Fruit fly (Drosophila melanogaster) whole organism, embryonic: Measurements from ENCODE around the gene Usp30.
A peak's percentile ranks its signal among the peaks of the same experiment; 100 is the strongest.

Experiments used
- Atf-2 ChIP-seq: fragments of 200-800 bp; sonication (Bioruptor generic); optimal IDR thresholded peaks from 2 replicates; lab custom pipeline; 2016; ENCODE audit warnings: missing biosample characterization, missing genetic modification characterization
- BEAF-32 ChIP-seq: fragments of 200-800 bp; sonication (Bioruptor generic); optimal IDR thresholded peaks from 3 replicates; lab custom pipeline; 2017; ENCODE audit warnings: missing biosample characterization, missing genetic modification characterization, mild to moderate bottlenecking, moderate library complexity, missing genetic modification reagents
- CG11504 ChIP-seq: fragments of 200-800 bp; sonication (Bioruptor generic); optimal IDR thresholded peaks from 3 replicates; lab custom pipeline; 2019; ENCODE audit warnings: missing biosample characterization, mild to moderate bottlenecking, missing genetic modification characterization, moderate library complexity
- CG12299 ChIP-seq: fragments of 200-800 bp; sonication (Bioruptor generic); optimal IDR thresholded peaks from 2 replicates; lab custom pipeline; 2018; ENCODE audit warnings: missing biosample characterization, mild to moderate bottlenecking, missing genetic modification characterization
- CG12659 ChIP-seq: fragments of 200-800 bp; sonication (Bioruptor generic); optimal IDR thresholded peaks from 3 replicates; lab custom pipeline; 2017; ENCODE audit warnings: mild to moderate bottlenecking, missing biosample characterization, missing genetic modification reagents, missing genetic modification characterization
- CG14710 ChIP-seq: fragments of 200-800 bp; sonication (Bioruptor generic); optimal IDR thresholded peaks from 3 replicates; lab custom pipeline; 2019; ENCODE audit warnings: missing biosample characterization, mild to moderate bottlenecking, missing genetic modification characterization, moderate library complexity
- CG14860 ChIP-seq: fragments of 200-800 bp; sonication (Bioruptor generic); IDR thresholded peaks from 3 replicates; pipeline ENCODE4 v1.3.6; 2022; ENCODE audit warnings: missing biosample characterization, missing genetic modification characterization; ENCODE audit not compliant: partially characterized antibody
- CG1529 ChIP-seq: fragments of 200-800 bp; sonication (Bioruptor generic); optimal IDR thresholded peaks from 3 replicates; lab custom pipeline; 2018; ENCODE audit warnings: missing biosample characterization, missing genetic modification characterization
- CG17829 ChIP-seq: fragments of 200-800 bp; optimal IDR thresholded peaks from 2 replicates; lab custom pipeline; 2019; ENCODE audit warnings: missing biosample characterization, mild to moderate bottlenecking, missing genetic modification characterization, moderate library complexity
- CG2678 ChIP-seq: fragments of 200-800 bp; sonication (Bioruptor generic); optimal IDR thresholded peaks from 3 replicates; lab custom pipeline; 2019; ENCODE audit warnings: missing biosample characterization, mild to moderate bottlenecking, missing genetic modification characterization, moderate library complexity
- CG31224 ChIP-seq: fragments of 200-800 bp; sonication (Bioruptor generic); IDR thresholded peaks from 2 replicates; pipeline ENCODE4 v1.3.6; 2022; ENCODE audit warnings: missing biosample characterization, missing genetic modification characterization
- CG32772 ChIP-seq: fragments of 200-800 bp; sonication (Bioruptor generic); IDR thresholded peaks from 2 replicates; pipeline ENCODE4 v1.3.6; 2022; ENCODE audit warnings: missing biosample characterization, missing genetic modification characterization
- CG34224 ChIP-seq: fragments of 200-800 bp; sonication (Bioruptor generic); IDR thresholded peaks from 3 replicates; pipeline ENCODE4 v1.3.6; 2022; ENCODE audit warnings: missing biosample characterization, missing genetic modification characterization; ENCODE audit not compliant: partially characterized antibody
- CG43689 ChIP-seq: fragments of 200-800 bp; sonication (Bioruptor generic); IDR thresholded peaks from 2 replicates; pipeline ENCODE4 v1.3.6; 2022; ENCODE audit warnings: missing biosample characterization, missing genetic modification characterization
- CG4820 ChIP-seq: fragments of 200-800 bp; sonication (Bioruptor generic); optimal IDR thresholded peaks from 3 replicates; lab custom pipeline; 2016; ENCODE audit warnings: missing biosample characterization, missing genetic modification characterization
- CG7963 ChIP-seq: fragments of 200-800 bp; sonication (Bioruptor generic); IDR thresholded peaks from 3 replicates; pipeline ENCODE4 v1.3.6; 2022; ENCODE audit warnings: missing biosample characterization, missing genetic modification characterization; ENCODE audit not compliant: partially characterized antibody
- CG8359 ChIP-seq: fragments of 200-800 bp; sonication (Bioruptor generic); optimal IDR thresholded peaks from 2 replicates; lab custom pipeline; 2017; ENCODE audit warnings: missing biosample characterization, mild to moderate bottlenecking, missing genetic modification characterization, borderline replicate concordance
- CG9932 ChIP-seq: fragments of 200-800 bp; sonication (Bioruptor generic); IDR thresholded peaks from 2 replicates; pipeline ENCODE4 v1.3.6; 2022; ENCODE audit warnings: missing biosample characterization, missing genetic modification characterization
- D19B ChIP-seq: fragments of 200-800 bp; sonication (Bioruptor generic); optimal IDR thresholded peaks from 2 replicates; lab custom pipeline; 2017; ENCODE audit warnings: missing biosample characterization, mild to moderate bottlenecking, missing genetic modification characterization
- Doc3 ChIP-seq: fragments of 200-800 bp; sonication (Bioruptor generic); IDR thresholded peaks from 3 replicates; pipeline ENCODE4 v1.3.6; 2022; ENCODE audit warnings: missing biosample characterization, missing genetic modification characterization; ENCODE audit not compliant: partially characterized antibody
- Fer1 ChIP-seq: fragments of 200-800 bp; sonication (Bioruptor generic); optimal IDR thresholded peaks from 2 replicates; lab custom pipeline; 2017; ENCODE audit warnings: missing biosample characterization, mild to moderate bottlenecking, missing genetic modification characterization
- Gug ChIP-seq: fragments of 200-800 bp; sonication (Bioruptor generic); IDR thresholded peaks from 4 replicates; pipeline ENCODE4 v1.3.6; 2022; ENCODE audit warnings: missing biosample characterization, missing genetic modification characterization
- HLH4C ChIP-seq: fragments of 200-800 bp; sonication (Bioruptor generic); IDR thresholded peaks from 3 replicates; pipeline ENCODE4 v1.3.6; 2022; ENCODE audit warnings: missing biosample characterization, missing genetic modification characterization; ENCODE audit not compliant: partially characterized antibody
- MBD-R2 ChIP-seq: fragments of 200-800 bp; sonication (Bioruptor generic); IDR thresholded peaks from 2 replicates; pipeline ENCODE4 v1.3.6; 2022; ENCODE audit warnings: missing biosample characterization, missing genetic modification characterization
- Mrtf ChIP-seq: fragments of 200-800 bp; sonication (Bioruptor generic); IDR thresholded peaks from 3 replicates; pipeline ENCODE4 v1.3.6; 2022; ENCODE audit warnings: missing biosample characterization, missing genetic modification characterization
- Opbp ChIP-seq: fragments of 200-800 bp; sonication (Bioruptor generic); IDR thresholded peaks from 3 replicates; pipeline ENCODE4 v1.3.6; 2022; ENCODE audit warnings: missing biosample characterization, missing genetic modification characterization; ENCODE audit not compliant: partially characterized antibody
- Rfx ChIP-seq: fragments of 200-800 bp; sonication (Bioruptor generic); IDR thresholded peaks from 2 replicates; pipeline ENCODE4 v1.3.6; 2022; ENCODE audit warnings: missing biosample characterization, missing genetic modification characterization
- Usf ChIP-seq: fragments of 200-800 bp; sonication (Bioruptor generic); optimal IDR thresholded peaks from 2 replicates; lab custom pipeline; 2017; ENCODE audit warnings: missing genotype, missing biosample characterization, missing genetic modification characterization
- Xbp1 ChIP-seq: fragments of 200-800 bp; sonication (Bioruptor generic); optimal IDR thresholded peaks from 3 replicates; lab custom pipeline; 2016; ENCODE audit warnings: missing biosample characterization, mild to moderate bottlenecking, missing genetic modification characterization
- ato ChIP-seq: fragments of 200-800 bp; sonication (Bioruptor generic); IDR thresholded peaks from 2 replicates; pipeline ENCODE4 v1.3.6; 2022; ENCODE audit warnings: missing biosample characterization, missing genetic modification characterization; ENCODE audit not compliant: partially characterized antibody
- btn ChIP-seq: fragments of 200-800 bp; sonication (Bioruptor generic); optimal IDR thresholded peaks from 2 replicates; lab custom pipeline; 2016; ENCODE audit warnings: missing biosample characterization, missing genetic modification characterization
- chm ChIP-seq: fragments of 200-800 bp; sonication (Bioruptor generic); IDR thresholded peaks from 2 replicates; pipeline ENCODE4 v1.3.6; 2022; ENCODE audit warnings: missing biosample characterization, missing genetic modification characterization
- dan ChIP-seq: fragments of 200-800 bp; sonication (Bioruptor generic); IDR thresholded peaks from 2 replicates; pipeline ENCODE4 v1.3.6; 2022; ENCODE audit warnings: missing biosample characterization, missing genetic modification characterization
- dati ChIP-seq: fragments of 200-800 bp; sonication (Bioruptor generic); IDR thresholded peaks from 2 replicates; pipeline ENCODE4 v1.3.6; 2022; ENCODE audit warnings: missing biosample characterization, missing genetic modification characterization
- fd64A ChIP-seq: fragments of 200-800 bp; sonication (Bioruptor generic); optimal IDR thresholded peaks from 3 replicates; lab custom pipeline; 2018; ENCODE audit warnings: missing biosample characterization, mild to moderate bottlenecking, missing genetic modification characterization
- gcm ChIP-seq: fragments of 200-800 bp; sonication (Bioruptor generic); optimal IDR thresholded peaks from 2 replicates; lab custom pipeline; 2019; ENCODE audit warnings: missing biosample characterization, mild to moderate bottlenecking, missing genetic modification characterization, moderate library complexity
- gro ChIP-seq: fragments of 200-800 bp; sonication (Bioruptor generic); optimal IDR thresholded peaks from 2 replicates; lab custom pipeline; 2016; ENCODE audit warnings: missing biosample characterization, missing genetic modification characterization
- inv ChIP-seq: fragments of 200-800 bp; sonication (Bioruptor generic); IDR thresholded peaks from 2 replicates; pipeline ENCODE4 v1.3.6; 2022; ENCODE audit warnings: missing biosample characterization, missing genetic modification characterization; ENCODE audit not compliant: partially characterized antibody
- knrl ChIP-seq: fragments of 200-800 bp; sonication (Bioruptor generic); IDR thresholded peaks from 3 replicates; pipeline ENCODE4 v1.3.6; 2022; ENCODE audit warnings: missing biosample characterization, missing genetic modification characterization; ENCODE audit not compliant: partially characterized antibody
- lab ChIP-seq: fragments of 200-800 bp; sonication (Bioruptor generic); optimal IDR thresholded peaks from 3 replicates; lab custom pipeline; 2017; ENCODE audit warnings: missing biosample characterization, missing genetic modification characterization, mild to moderate bottlenecking, moderate library complexity, missing genetic modification reagents
- lbe ChIP-seq: fragments of 200-800 bp; sonication (Bioruptor generic); optimal IDR thresholded peaks from 2 replicates; lab custom pipeline; 2016; ENCODE audit warnings: missing biosample characterization, mild to moderate bottlenecking, missing genetic modification characterization
- mam ChIP-seq: fragments of 200-800 bp; sonication (Bioruptor generic); optimal IDR thresholded peaks from 3 replicates; lab custom pipeline; 2016; ENCODE audit warnings: missing biosample characterization, missing genetic modification characterization
- prd ChIP-seq, 3 experiments: fragments of >200 bp in 2 of 3; fragments of 200-800 bp in 1 of 3; sonication (Bioruptor generic) in 1 of 3; optimal IDR thresholded peaks in 2 of 3; IDR thresholded peaks in 1 of 3; 2 replicates in 2 of 3; 3 replicates in 1 of 3; pipeline versions ENCODE4 v1.3.6 to Lab custom; 2017 to 2022; ENCODE audit warnings: missing biosample characterization in 1 of 3, missing genetic modification characterization in 1 of 3
- pzg ChIP-seq: fragments of 200-800 bp; sonication (Bioruptor generic); optimal IDR thresholded peaks from 3 replicates; lab custom pipeline; 2018; ENCODE audit warnings: missing biosample characterization, mild to moderate bottlenecking, missing genetic modification characterization, moderate library complexity
- stc ChIP-seq: fragments of 200-800 bp; sonication (Bioruptor generic); IDR thresholded peaks from 2 replicates; pipeline ENCODE4 v1.3.6; 2022; ENCODE audit warnings: missing biosample characterization, missing genetic modification characterization
- tna ChIP-seq: fragments of 200-800 bp; sonication (Bioruptor generic); IDR thresholded peaks from 2 replicates; pipeline ENCODE4 v1.3.6; 2022; ENCODE audit warnings: missing biosample characterization, missing genetic modification characterization; ENCODE audit not compliant: partially characterized antibody
- trem ChIP-seq: fragments of 200-800 bp; optimal IDR thresholded peaks from 3 replicates; lab custom pipeline; 2019; ENCODE audit warnings: missing biosample characterization, mild to moderate bottlenecking, missing genetic modification characterization, moderate library complexity
- trh ChIP-seq: fragments of 200-800 bp; sonication (Bioruptor generic); optimal IDR thresholded peaks from 2 replicates; lab custom pipeline; 2016; ENCODE audit warnings: missing biosample characterization, missing genetic modification characterization
- unc-4 ChIP-seq: fragments of 200-800 bp; sonication (Bioruptor generic); IDR thresholded peaks from 2 replicates; pipeline ENCODE4 v1.3.6; 2022; ENCODE audit warnings: missing biosample characterization, missing genetic modification characterization; ENCODE audit not compliant: partially characterized antibody

Gene Usp30

DNA sequence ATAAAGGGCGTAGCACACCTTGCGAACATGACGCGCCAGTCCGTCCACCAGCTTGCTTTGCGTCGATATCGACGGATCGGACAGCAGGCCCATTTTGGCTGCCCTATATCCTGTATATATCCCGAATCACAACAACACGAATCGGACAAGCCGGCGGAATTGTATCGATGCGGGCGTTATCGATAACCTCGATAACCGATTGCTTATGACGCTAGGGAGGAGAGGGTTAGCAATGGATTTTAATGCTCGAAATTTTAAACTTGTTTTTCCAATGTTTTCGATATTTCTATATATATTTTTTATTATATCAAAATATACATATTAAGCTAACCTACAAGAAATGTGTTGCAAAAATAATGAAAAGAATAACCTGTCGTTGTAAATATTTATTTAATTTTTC is 6.4 kb downstream of the Usp30 start, which contains the start of gene GAA1 (continued):
- TF ChIP-seq CG1529 (GFP tag; lab: Kevin White, UChicago) (no peak), lab (GFP tag; lab: Kevin White, UChicago) (no peak), dati (GFP tag; lab: Robert Waterston, UW) (no peak), CG4820 (GFP tag; lab: Kevin White, UChicago) (no peak), Gug (GFP tag; lab: Robert Waterston, UW) (peak; percentile 20; the same call in 1 of the 4 replicates), CG2678 (tag; lab: Kevin White, UChicago) (no peak), stc (no peak), BEAF-32 (GFP tag; lab: Kevin White, UChicago) (peak; percentile 58), inv (GFP tag; lab: Robert Waterston, UW) (peak; percentile 64), Xbp1 (GFP tag; lab: Kevin White, UChicago) (peak; percentile 20), HLH4C (peak; percentile 98), trem (peak; percentile 21), Atf-2 (GFP tag; lab: Kevin White, UChicago) (no peak), fd64A (GFP tag; lab: Kevin White, UChicago) (no peak), gcm (GFP tag; lab: Kevin White, UChicago) (peak; percentile 84), Mrtf (no peak), Doc3 (GFP tag; lab: Robert Waterston, UW) (peak; percentile 55; the same call in 2 of the 3 replicates), MBD-R2 (GFP tag; lab: Robert Waterston, UW) (peak; percentile 80), CG34224 (GFP tag; lab: Robert Waterston, UW) (peak; percentile 89), prd (optimal IDR thresholded peaks at IDR 0.05; lab: Kevin White, UChicago) (no peak), prd (GFP tag; IDR thresholded peaks at IDR 0.05; lab: Robert Waterston, UW) (0 out of 3 replicates have a peak, but pooled peaks have one; percentile 14), dan (no peak), CG17829 (tag; lab: Kevin White, UChicago) (peak; percentile 17), CG12299 (tag; lab: Kevin White, UChicago) (no peak), ato (GFP tag; lab: Robert Waterston, UW) (peak; percentile 94), Fer1 (GFP tag; lab: Kevin White, UChicago) (peak; percentile 10), CG43689 (GFP tag; lab: Robert Waterston, UW) (no peak), Usf (GFP tag; lab: Kevin White, UChicago) (no peak), CG8359 (GFP tag; lab: Kevin White, UChicago) (no peak), pzg (GFP tag; lab: Kevin White, UChicago) (peak; percentile 31), unc-4 (GFP tag; lab: Robert Waterston, UW) (peak; percentile 73), mam (GFP tag; lab: Kevin White, UChicago) (no peak), D19B (GFP tag; lab: Kevin White, UChicago) (no peak), CG12659 (GFP tag; lab: Kevin White, UChicago) (peak; percentile 11), CG11504 (tag; lab: Kevin White, UChicago) (no peak), Opbp (GFP tag; lab: Robert Waterston, UW) (peak; percentile 86; the same call in 2 of the 3 replicates), btn (GFP tag; lab: Kevin White, UChicago) (no peak), tna (GFP tag; lab: Robert Waterston, UW) (peak; percentile 97), CG14710 (tag; lab: Kevin White, UChicago) (peak; percentile 39), trh (GFP tag; lab: Kevin White, UChicago) (no peak), CG14860 (GFP tag; lab: Robert Waterston, UW) (peak; percentile 92), Rfx (GFP tag; lab: Robert Waterston, UW) (peak; percentile 49; the same call in 1 of the 2 replicates), CG32772 (GFP tag; lab: Robert Waterston, UW) (no peak), CG31224 (GFP tag; lab: Robert Waterston, UW) (no peak), chm (GFP tag; lab: Robert Waterston, UW) (no peak), knrl (GFP tag; lab: Robert Waterston, UW) (peak; percentile 56; the same call in 2 of the 3 replicates), CG9932 (GFP tag; lab: Robert Waterston, UW) (peak; percentile 40; the same call in 1 of the 2 replicates), gro (GFP tag; lab: Kevin White, UChicago) (no peak), CG7963 (GFP tag; lab: Robert Waterston, UW) (peak; percentile 94), lbe (GFP tag; lab: Kevin White, UChicago) (no peak)
